Worm (Caenorhabditis elegans) whole organism, midembryonic: ENCODE data around the gene F47B8.1.
"Not testable (repeated sequence)": the region's sequence is repeated elsewhere in the genome, so short reads cannot be mapped to it uniquely, and the experiment has no call there.

ENCODE experiments used
- T22C8.4 ChIP-seq: fragments of 200-800 bp; sonication (Bioruptor generic); IDR thresholded peaks from 2 replicates; pipeline ENCODE4 v1.3.6; 2022; ENCODE audit warnings: missing genetic modification characterization, missing compliant biosample characterization
- cog-1 ChIP-seq: sonication (generic microtip); optimal IDR thresholded peaks from 2 replicates; lab custom pipeline; 2016; ENCODE audit warnings: missing genetic modification characterization, missing compliant biosample characterization
- flt-1 ChIP-seq: fragments of 200-800 bp; sonication (Bioruptor generic); IDR thresholded peaks from 2 replicates; pipeline ENCODE4 v1.3.6; 2022; ENCODE audit warnings: missing genetic modification characterization, missing compliant biosample characterization
- klf-2 ChIP-seq: fragments of 200-800 bp; sonication (Bioruptor generic); conservative IDR thresholded peaks from 2 replicates; pipeline ENCODE4 v1.3.6; 2022; ENCODE audit warnings: missing genetic modification reagents, missing genetic modification characterization, missing compliant biosample characterization
- med-1 ChIP-seq: sonication (generic microtip); optimal IDR thresholded peaks from 2 replicates; lab custom pipeline; 2017; ENCODE audit warnings: missing genetic modification characterization, mild to moderate bottlenecking, missing compliant biosample characterization, antibody characterized with exemption, missing genetic modification reagents; ENCODE audit not compliant: insufficient read depth
- ref-1 ChIP-seq: fragments of 200-800 bp; sonication (Bioruptor generic); conservative IDR thresholded peaks from 2 replicates; pipeline ENCODE4 v1.3.6; 2022; ENCODE audit warnings: missing genetic modification reagents, missing genetic modification characterization, missing compliant biosample characterization
- tab-1 ChIP-seq: fragments of 200-800 bp; sonication (Bioruptor generic); IDR thresholded peaks from 2 replicates; pipeline ENCODE4 v1.3.6; 2022; ENCODE audit warnings: missing genetic modification characterization, missing compliant biosample characterization
- ztf-23 ChIP-seq: fragments of 200-800 bp; sonication (Bioruptor generic); IDR thresholded peaks from 2 replicates; pipeline ENCODE4 v1.3.6; 2022; ENCODE audit warnings: missing genetic modification reagents, missing genetic modification characterization, missing compliant biosample characterization
- ztf-29 ChIP-seq: fragments of 200-800 bp; sonication (Bioruptor generic); IDR thresholded peaks from 2 replicates; pipeline ENCODE4 v1.3.6; 2022; ENCODE audit warnings: missing genetic modification reagents, missing genetic modification characterization, missing compliant biosample characterization

The F47B8.1 gene

DNA sequence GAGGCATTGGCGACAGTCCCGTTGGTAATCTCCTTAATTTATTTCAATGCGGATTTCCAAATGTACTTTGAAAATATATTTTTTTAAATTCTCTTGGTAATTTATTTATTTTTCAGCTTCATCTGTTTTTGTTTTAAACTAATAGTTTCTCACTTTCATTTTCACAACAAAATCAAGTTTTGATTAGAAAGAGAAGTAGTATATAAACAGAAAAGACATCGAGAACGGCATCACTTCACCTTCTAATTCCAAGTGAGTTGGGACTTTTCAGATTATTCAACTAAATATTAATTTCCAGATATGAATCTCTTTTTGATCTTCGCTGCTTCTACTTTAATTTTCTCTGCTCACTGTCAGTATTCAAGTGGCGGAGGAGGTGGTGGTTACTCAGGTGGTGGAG lies 6.1 kb upstream of the F47B8.1 start, which contains the start of gene F47B8.14:
Gene F47B8.14, plus strand, starts transcription at position 301 of the 400 bp plus-strand sequence.
- TF ChIP-seq med-1 (GFP tag; lab: Kevin White, UChicago) (no peak), flt-1 (no peak), tab-1 (no peak), klf-2 (GFP tag; lab: Robert Waterston, UW) (no peak)

DNA sequence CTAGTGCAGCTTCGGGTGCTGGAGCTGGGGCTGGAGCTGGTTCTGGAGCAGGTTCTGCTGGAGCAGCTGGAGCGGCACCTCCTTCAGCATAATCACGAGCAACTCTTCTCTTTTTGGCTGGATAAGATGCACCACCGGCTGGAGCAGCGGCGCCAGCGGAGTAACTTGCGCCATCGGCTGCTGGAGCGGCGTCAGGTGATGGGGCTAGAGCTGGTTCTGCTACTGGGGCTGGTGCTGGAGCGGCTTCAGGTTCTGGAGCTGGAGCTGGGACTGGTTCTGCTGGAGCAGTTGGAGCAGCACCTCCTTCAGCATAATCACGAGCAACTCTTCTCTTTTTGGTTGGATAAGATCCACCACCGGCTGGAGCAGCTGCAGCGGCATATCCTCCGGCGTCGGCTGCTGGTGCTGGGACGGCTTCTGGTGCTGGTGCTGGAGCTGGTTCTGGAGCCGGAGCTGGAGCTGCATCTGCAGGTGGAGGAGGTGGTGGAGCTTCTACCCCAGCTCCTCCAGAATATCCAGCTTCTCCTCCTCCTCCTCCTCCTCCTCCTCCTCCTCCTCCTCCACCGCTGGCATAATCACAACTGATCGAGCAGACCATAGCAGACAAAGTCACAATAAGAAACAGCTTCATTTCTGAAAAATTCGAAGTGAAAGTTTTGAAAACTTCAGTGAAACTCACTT lies 5.1 kb upstream of the F47B8.1 start, which contains the start of gene F47B8.13:
Gene F47B8.13, minus strand, starts transcription at position 631 of the 681 bp plus-strand sequence.
- no peak for TF ChIP-seq ref-1 (GFP tag; lab: Robert Waterston, UW)
- TF ChIP-seq klf-2 (GFP tag; lab: Robert Waterston, UW) = no peak
- TF ChIP-seq T22C8.4 = no peak
- TF ChIP-seq med-1 (GFP tag; lab: Kevin White, UChicago) = no peak
- no peak for TF ChIP-seq cog-1
- TF ChIP-seq ztf-23 (GFP tag; lab: Robert Waterston, UW) = no peak
- no peak for TF ChIP-seq tab-1
- TF ChIP-seq flt-1 = no peak
- no peak for TF ChIP-seq ztf-29

DNA sequence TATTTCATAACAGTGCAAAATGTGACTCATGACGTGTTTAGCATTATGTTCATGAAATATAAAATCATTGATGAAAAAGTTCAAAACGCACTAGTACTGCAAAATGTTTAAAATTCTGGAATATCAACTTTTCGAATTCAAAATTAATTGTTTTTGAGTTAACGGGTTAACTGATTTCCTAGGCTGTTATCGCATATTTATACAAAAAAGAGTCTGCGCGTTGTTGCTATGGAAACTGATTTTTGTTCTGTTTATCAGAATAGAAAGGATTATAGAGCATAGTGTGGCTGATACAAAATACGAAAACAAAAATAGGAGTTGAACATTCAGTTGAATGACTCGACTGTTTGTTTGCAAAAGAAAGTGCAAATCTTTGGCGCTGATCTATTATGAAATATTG lies 3.5 kb upstream of the F47B8.1 start:
- TF ChIP-seq T22C8.4 (no peak), ref-1 (GFP tag; lab: Robert Waterston, UW) (no peak), klf-2 (GFP tag; lab: Robert Waterston, UW) (no peak), tab-1 (no peak), ztf-29 (no peak), med-1 (GFP tag; lab: Kevin White, UChicago) (no peak), cog-1 (no peak), flt-1 (no peak), ztf-23 (GFP tag; lab: Robert Waterston, UW) (no peak)

DNA sequence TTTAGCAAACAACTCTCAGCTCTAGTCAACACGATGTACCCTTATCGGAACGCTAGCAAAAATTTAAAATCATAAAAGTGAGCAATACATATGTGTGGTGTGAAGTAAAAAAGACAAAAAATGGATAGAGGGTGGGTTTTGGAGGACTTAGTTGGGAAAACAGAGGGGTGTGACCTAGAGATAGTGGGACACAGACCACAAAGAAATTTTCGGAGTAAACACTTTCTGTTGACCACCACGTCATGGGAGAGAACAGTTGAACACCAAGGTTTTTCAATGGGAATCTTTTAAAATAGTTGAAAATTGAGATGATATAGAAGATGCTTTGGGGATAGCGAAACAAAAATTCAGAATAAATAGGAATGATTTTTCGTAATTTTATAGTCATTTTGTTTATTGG lies 3.1 kb upstream of the F47B8.1 start:
- TF ChIP-seq flt-1 (no peak), ztf-29 (no peak), T22C8.4 (no peak), ztf-23 (GFP tag; lab: Robert Waterston, UW) (no peak), ref-1 (GFP tag; lab: Robert Waterston, UW) (no peak), klf-2 (GFP tag; lab: Robert Waterston, UW) (no peak), cog-1 (no peak), med-1 (GFP tag; lab: Kevin White, UChicago) (no peak), tab-1 (no peak)

DNA sequence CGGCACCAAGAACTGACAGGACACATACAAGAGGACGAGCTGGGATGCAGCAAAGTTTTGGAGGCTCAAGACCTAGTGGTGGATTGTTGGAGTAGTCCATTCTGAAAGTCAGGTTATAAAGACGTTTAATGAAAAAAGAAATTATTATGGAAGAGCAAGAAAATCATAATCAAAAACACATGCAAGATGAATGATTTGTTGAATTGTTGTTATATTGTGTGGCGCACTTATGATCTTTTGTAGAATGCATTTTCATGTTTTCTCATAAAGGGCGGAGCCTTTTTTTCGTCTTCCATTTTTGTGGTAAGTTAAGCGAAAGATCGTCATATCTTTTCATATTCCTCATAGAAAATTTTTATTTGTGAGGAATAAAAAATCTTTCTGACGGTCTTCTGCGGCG lies 2.4 kb upstream of the F47B8.1 start, which contains the start of gene F47B8.2:
Gene F47B8.2, minus strand, starts transcription at position 101 of the 400 bp plus-strand sequence.
- TF ChIP-seq klf-2 (GFP tag; lab: Robert Waterston, UW) = no peak
- no peak for TF ChIP-seq ref-1 (GFP tag; lab: Robert Waterston, UW)
- TF ChIP-seq ztf-29 = no peak
- no peak for TF ChIP-seq med-1 (GFP tag; lab: Kevin White, UChicago)
- TF ChIP-seq flt-1 = no peak
- no peak for TF ChIP-seq T22C8.4
- TF ChIP-seq ztf-23 (GFP tag; lab: Robert Waterston, UW) = no peak
- no peak for TF ChIP-seq cog-1
- TF ChIP-seq tab-1 = no peak

DNA sequence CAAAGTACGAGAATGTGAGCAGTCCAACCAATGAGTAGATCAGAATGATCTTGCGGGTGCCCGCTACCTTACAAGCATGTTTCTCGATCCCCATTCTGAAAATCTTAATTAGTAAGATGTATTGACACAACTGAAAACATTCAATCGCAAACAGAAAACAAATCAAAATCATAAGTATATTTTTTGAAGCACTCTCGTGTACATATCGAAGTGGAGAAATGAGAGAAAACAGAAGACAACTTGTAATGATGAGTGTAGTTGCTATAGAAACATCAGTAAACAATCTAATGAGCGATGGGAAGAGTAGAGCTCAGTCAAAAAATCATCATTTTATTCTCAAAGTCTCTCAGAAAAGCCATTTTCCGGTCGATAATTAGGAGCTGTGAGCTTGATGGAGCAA lies 1.4 kb downstream of the F47B8.1 start, which contains the start of gene F14D7.8:
Gene F14D7.8, minus strand, starts transcription at position 101 of the 400 bp plus-strand sequence.
- TF ChIP-seq flt-1 (no peak), T22C8.4 (no peak), ref-1 (GFP tag; lab: Robert Waterston, UW) (no peak), ztf-29 (no peak), cog-1 (no peak), tab-1 (no peak), klf-2 (GFP tag; lab: Robert Waterston, UW) (no peak), med-1 (GFP tag; lab: Kevin White, UChicago) (no peak)

DNA sequence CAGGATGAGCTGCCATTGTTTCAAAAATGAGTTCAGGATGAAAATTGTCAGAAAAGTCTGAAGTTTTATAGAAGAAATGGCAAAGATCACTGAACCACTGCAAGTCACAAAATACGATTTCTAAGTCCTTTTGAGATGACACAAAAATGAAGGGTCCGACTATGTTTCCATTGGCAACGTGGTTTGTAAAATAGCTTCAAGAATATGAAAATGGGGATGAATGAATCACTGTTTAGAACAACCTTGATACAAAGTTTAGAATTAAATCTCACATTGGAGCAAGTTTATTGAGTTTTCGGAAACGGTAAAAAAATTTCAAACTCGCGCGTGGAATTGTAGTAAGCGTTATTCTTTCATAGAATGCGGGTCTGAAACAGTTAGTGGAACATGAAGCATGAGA lies 3.0 kb downstream of the F47B8.1 start, which contains the start of gene ddn-3:
Gene ddn-3, minus strand, starts transcription at position 101 of the 400 bp plus-strand sequence.
- no peak for TF ChIP-seq ref-1 (GFP tag; lab: Robert Waterston, UW)
- no peak for TF ChIP-seq T22C8.4
- no peak for TF ChIP-seq cog-1
- no peak for TF ChIP-seq flt-1
- no peak for TF ChIP-seq med-1 (GFP tag; lab: Kevin White, UChicago)
- TF ChIP-seq ztf-23 (GFP tag; lab: Robert Waterston, UW) = no peak
- no peak for TF ChIP-seq klf-2 (GFP tag; lab: Robert Waterston, UW)
- no peak for TF ChIP-seq tab-1

DNA sequence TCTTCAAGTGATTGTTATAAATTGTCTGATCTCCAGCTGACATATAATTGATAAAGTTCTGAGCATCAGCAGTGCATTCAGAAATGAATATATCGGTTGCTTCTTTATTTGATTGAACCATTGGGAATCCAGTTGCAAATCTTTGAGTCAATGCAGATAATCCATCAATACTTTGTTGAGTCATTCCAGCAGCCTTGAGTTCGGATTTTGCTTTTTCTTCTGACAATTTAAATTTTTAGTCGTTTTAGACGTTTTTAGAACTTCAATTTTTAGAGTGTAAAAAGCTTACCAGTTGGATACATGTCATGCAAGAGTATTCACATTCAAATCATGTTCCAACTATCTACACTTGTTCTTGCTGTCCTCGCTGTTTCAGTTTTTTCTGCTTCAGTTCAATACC lies 4.5 kb downstream of the F47B8.1 start, which contains the start of gene F14D7.14:
Gene F14D7.14, plus strand, starts transcription at position 301 of the 400 bp plus-strand sequence.
- TF ChIP-seq ztf-29; klf-2 (GFP tag; lab: Robert Waterston, UW); tab-1: not testable (repeated sequence)

DNA sequence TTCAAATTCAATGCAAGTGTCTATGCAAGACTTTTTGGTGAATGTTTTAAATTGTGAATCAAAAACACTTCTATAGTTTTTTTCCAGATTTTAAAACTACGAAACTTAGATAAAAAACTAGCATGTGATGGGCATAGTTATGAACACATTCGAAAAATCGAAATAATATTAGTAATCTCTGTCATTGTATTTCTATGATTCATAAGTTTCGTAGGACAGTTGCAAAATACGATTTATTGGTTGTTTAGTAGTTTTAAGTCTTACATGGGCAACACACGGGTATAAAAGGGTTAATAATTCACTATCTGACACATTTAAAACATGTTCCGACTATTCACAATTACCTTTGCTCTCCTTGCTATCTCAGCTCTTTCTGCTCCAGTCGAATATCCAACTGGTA lies 6.0 kb downstream of the F47B8.1 start, which contains the start of gene spig-5:
Gene spig-5, plus strand, starts transcription at position 301 of the 400 bp plus-strand sequence.
- not testable (repeated sequence) for TF ChIP-seq med-1 (GFP tag; lab: Kevin White, UChicago); flt-1; ztf-29

DNA sequence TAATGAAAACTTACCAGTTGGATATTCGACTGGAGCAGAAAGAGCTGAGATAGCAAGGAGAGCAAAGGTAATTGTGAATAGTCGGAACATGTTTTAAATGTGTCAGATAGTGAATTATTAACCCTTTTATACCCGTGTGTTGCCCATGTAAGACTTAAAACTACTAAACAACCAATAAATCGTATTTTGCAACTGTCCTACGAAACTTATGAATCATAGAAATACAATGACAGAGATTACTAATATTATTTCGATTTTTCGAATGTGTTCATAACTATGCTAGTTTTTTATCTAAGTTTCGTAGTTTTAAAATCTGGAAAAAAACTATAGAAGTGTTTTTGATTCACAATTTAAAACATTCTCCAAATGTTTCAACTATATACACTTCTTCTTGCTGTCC lies 7.4 kb downstream of the F47B8.1 start, which contains the start of gene spig-4:
Gene spig-4, minus strand, starts transcription at position 101 of the 400 bp plus-strand sequence.
- not testable (repeated sequence) for TF ChIP-seq cog-1, tab-1, ztf-29
